Worm (Caenorhabditis elegans): ENCODE data around the gene tag-294.

DNA sequence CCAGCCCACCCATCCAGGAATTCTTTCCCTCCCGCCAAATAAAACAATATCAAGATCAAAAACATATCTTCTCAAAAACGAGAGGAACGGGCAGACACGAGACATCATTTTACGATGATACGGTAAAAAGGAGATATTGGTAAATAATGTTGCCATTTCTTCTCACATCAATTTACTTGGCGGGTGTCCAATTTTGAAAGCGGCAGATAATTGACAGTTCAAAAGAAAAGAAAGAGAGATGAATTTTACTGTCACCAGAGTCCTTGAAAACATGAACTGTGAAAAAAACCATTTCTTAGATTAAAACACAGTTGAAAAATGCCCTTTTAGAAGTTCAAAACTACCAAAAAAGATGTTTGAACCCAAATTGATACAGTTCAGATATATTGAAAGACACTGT is 47.5 kb upstream of the tag-294 start:
- TF ChIP-seq pha-4 (tag; optimal IDR thresholded peaks at IDR 0.05) (no peak), che-1 (tag; optimal IDR thresholded peaks at IDR 0.05) (no peak), fkh-10 (GFP tag; optimal IDR thresholded peaks at IDR 0.05) (no peak), dmd-4 (tag; optimal IDR thresholded peaks at IDR 0.05; ENCODE audit: borderline replicate concordance) (no peak), nhr-11 (tag; optimal IDR thresholded peaks at IDR 0.05) (no peak), tbx-2 (tag; optimal IDR thresholded peaks at IDR 0.05) (no peak), ceh-9 (tag; optimal IDR thresholded peaks at IDR 0.05) (no peak), elt-4 (tag; optimal IDR thresholded peaks at IDR 0.05) (no peak), ama-1 (optimal IDR thresholded peaks at IDR 0.05) (no peak), hlh-30 (tag; optimal IDR thresholded peaks at IDR 0.05; ENCODE audit: insufficient read depth) (no peak), elt-2 (tag; optimal IDR thresholded peaks at IDR 0.05) (no peak), pqm-1 (tag; optimal IDR thresholded peaks at IDR 0.05) (no peak), unc-55 (GFP tag; optimal IDR thresholded peaks at IDR 0.05) (no peak), sox-2 (GFP tag; IDR thresholded peaks at IDR 0.05) (no peak)
